Fruit fly (Drosophila melanogaster): ENCODE data around the gene CG46394.

dm6 chr3L:11645933-11646332, 45.8 kb downstream of the CG46394 start, which contains the start of gene CG6071:
- TF ChIP-seq CTCF (optimal IDR thresholded peaks at IDR 0.05) (no peak), CG8478 (optimal IDR thresholded peaks at IDR 0.05) (no peak)

Measured in S2 (cell line).